Fruit fly (Drosophila melanogaster) whole organism, adult: ENCODE measurements around the gene Ktch.

Experiments
- bab1 ChIP-seq: fragments of 200-800 bp; sonication (Bioruptor generic); optimal IDR thresholded peaks from 3 replicates; lab custom pipeline; 2019; ENCODE audit warnings: missing biosample characterization, mild to moderate bottlenecking, missing genetic modification characterization, moderate library complexity
- toe ChIP-seq: fragments of 200-800 bp; sonication (Bioruptor generic); optimal IDR thresholded peaks from 2 replicates; lab custom pipeline; 2016; ENCODE audit warnings: missing biosample characterization, missing genetic modification characterization

Ktch gene

dm6 chr3R:31086394-31086793 is 44.1 kb downstream of the Ktch start:
- TF ChIP-seq toe (GFP tag; lab: Kevin White, UChicago) (no peak), bab1 (GFP tag; lab: Kevin White, UChicago) (peak; percentile 33)
